Fruit fly (Drosophila melanogaster): ENCODE results near the gene ninaC.
A peak's percentile ranks its signal among the peaks of the same experiment; 100 is the strongest.

ninaC gene

dm6 chr2L:7377402-7377801, at the start of gene ninaC:
Gene ninaC (plus strand): TSS chr2L:7377702.
- TF ChIP-seq CG8478 (optimal IDR thresholded peaks at IDR 0.05): no peak
- no peak for TF ChIP-seq CTCF (optimal IDR thresholded peaks at IDR 0.05)

DNA sequence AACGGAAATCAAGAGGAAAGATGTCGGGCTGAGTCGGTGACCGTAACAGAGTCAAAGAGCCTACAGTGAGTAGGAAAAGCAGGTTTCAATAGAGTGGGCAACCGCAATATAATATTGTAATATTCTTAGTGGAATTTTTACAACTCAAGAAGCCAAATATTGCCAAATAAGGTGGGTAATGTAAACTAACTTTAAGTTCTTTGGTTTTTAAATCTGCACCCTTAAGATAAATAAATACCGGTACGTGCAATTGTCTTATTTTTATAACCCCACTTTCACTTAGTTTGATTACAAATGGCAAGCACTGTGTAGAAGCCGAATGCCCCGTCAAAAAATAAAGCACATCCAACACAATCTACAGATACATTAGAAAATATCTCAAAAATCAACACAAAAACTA, 44.7 kb upstream of the ninaC start:
- TF ChIP-seq CG8478 (optimal IDR thresholded peaks at IDR 0.05): no peak
- TF ChIP-seq CTCF (optimal IDR thresholded peaks at IDR 0.05): no peak

dm6 chr2L:7333184-7334025, 44.1 kb upstream of the ninaC start, which contains the start of gene Wnt6:
Gene Wnt6 (plus strand): TSS chr2L:7333714.
- TF ChIP-seq CG8478 (optimal IDR thresholded peaks at IDR 0.05): no peak
- TF ChIP-seq CTCF (optimal IDR thresholded peaks at IDR 0.05): no peak

DNA sequence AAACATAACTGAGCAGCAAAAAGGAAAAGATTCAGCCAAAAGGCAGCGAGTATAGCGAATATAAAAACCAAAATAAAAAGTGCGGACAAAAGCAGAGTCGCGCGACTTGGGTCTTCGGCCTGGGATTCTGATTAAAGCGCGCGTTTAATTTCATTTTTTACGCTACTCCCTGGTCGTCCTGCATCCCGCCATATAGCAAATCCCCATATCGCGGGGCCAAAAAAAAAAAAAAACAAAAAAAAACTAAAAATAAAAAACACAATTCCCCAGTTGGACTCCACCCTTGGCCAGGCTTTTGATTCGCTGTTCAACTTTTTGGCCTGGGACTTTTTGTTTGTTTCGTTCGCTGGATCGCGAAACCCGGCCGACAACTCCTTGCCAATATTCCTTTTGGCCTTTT, 43.3 kb upstream of the ninaC start:
- TF ChIP-seq CG8478 (optimal IDR thresholded peaks at IDR 0.05) (no peak), CTCF (optimal IDR thresholded peaks at IDR 0.05) (no peak)

- TF ChIP-seq CTCF (optimal IDR thresholded peaks at IDR 0.05): no peak
- no peak for TF ChIP-seq CG8478 (optimal IDR thresholded peaks at IDR 0.05)
Measured at dm6 chr2L:7339392-7340014, 38.0 kb upstream of the ninaC start.

DNA sequence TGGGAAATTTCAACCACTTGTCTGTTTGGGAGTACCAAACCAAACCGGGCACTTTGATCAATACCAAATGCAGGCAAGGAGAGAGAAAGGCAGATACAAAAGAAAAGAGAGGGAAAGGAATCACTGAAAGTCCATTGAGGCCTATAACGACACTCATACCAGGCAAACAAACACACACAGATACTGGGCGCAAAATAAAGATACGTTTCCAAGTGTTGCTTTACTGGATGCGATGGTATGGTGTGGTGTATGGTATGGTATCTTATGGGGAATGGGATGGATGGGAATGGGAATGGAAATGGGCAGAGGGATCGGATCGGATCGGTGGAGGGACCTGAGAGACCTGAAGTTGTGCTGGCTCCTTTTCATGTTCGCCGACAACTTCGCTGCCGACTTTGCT, 37.4 kb upstream of the ninaC start:
- TF ChIP-seq CG8478 (optimal IDR thresholded peaks at IDR 0.05) (no peak), CTCF (optimal IDR thresholded peaks at IDR 0.05) (no peak)

DNA sequence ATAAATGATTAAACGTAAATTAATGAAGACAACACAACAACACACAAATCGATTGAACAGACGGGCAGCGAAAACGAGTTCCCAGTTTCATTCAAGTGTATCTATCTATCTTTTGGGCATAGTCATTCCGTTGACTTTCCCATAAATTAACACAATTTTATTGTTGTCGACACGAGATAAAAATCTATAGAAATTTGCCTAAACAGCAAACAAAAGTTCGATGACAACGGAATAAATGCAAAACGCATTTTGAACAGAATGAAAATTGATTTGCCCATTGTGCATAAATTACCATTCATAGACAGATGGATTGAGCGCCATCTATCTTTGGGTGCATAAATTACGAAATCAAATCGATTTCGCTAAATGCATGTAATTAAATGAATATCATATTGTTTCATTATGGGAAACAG, 24.7 kb upstream of the ninaC start:
- peak; percentile 69 to 74 for TF ChIP-seq CTCF (optimal IDR thresholded peaks at IDR 0.05)
- TF ChIP-seq CG8478 (optimal IDR thresholded peaks at IDR 0.05): no peak

dm6 chr2L:7358008-7358582, 19.4 kb upstream of the ninaC start:
- no peak for TF ChIP-seq CTCF (optimal IDR thresholded peaks at IDR 0.05)
- no peak for TF ChIP-seq CG8478 (optimal IDR thresholded peaks at IDR 0.05)

- TF ChIP-seq CTCF (optimal IDR thresholded peaks at IDR 0.05) (no peak), CG8478 (optimal IDR thresholded peaks at IDR 0.05) (no peak)
Measured at dm6 chr2L:7358788-7359187, 18.7 kb upstream of the ninaC start.

dm6 chr2L:7363079-7363478, 14.4 kb upstream of the ninaC start, which contains the start of gene Wnt10:
Gene Wnt10 (plus strand): TSS chr2L:7363379.
- TF ChIP-seq CG8478 (optimal IDR thresholded peaks at IDR 0.05): no peak
- TF ChIP-seq CTCF (optimal IDR thresholded peaks at IDR 0.05): no peak

dm6 chr2L:7376157-7376556, 1.3 kb upstream of the ninaC start:
- TF ChIP-seq CG8478 (optimal IDR thresholded peaks at IDR 0.05) (no peak), CTCF (optimal IDR thresholded peaks at IDR 0.05) (no peak)

dm6 chr2L:7386555-7387420, 9.3 kb downstream of the ninaC start:
- TF ChIP-seq CTCF (optimal IDR thresholded peaks at IDR 0.05) (no peak), CG8478 (optimal IDR thresholded peaks at IDR 0.05) (no peak)

DNA sequence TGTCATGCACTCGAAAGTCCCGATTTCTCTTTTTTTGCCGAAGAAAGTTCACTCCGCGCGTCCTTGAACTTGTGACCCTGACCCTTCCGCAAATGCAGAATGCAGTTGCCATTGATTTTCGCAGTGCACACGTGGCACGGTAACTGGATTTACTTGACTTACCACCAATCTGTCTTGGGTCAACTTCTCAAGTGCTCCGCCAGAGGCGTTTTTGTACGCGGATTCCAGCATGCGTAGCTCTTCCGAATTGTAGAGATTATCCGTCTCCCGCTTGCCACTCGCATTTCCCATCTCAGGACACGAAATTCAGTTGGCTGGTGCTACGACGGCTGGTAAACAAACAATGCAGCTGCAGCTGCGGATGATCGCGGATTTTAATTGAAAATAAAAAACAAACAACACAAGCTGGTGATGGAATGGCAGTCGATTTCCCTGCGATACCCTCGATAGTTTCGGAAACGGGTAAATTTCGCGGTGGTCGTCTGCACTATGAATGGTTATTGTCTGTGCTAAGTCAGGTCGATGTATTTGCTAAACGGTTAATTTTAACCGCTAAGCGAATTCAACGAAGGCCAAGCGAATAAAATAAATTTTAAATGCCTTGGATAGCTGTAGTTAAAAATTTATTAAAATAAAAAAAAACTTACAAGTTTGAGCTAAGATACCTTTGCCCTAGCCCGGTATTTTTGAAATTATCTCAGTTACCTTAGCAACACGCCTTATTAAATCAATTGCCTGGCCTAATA, 10.5 kb downstream of the ninaC start, which contains the start of the genes CG5149 and gudu:
Gene CG5149, minus strand, starts transcription at position 441 of the 746 bp plus-strand sequence.
Gene gudu, plus strand, starts transcription at position 696 of the 746 bp plus-strand sequence.
- TF ChIP-seq CG8478 (optimal IDR thresholded peaks at IDR 0.05) (no peak), CTCF (optimal IDR thresholded peaks at IDR 0.05) (peak; percentile 80 to 81)

DNA sequence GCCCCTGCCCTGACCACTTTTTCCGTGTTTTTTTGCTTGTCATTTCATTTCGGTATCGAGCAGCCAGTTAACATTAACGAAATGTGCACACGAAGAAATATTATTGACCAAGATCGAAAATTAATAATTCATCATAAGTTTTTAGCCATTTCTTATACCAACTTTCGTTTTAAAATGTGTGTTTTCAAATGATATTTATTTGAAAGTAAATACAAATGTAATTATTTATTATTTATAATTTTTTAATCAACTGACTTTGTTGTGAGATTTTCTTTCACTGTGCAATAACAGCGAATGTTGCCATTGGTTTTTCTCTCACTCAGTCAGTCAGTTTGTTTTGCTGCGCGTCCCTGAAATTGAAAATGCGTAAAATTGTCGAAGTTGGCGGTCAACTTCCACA, 18.3 kb downstream of the ninaC start:
- TF ChIP-seq CTCF (optimal IDR thresholded peaks at IDR 0.05) (no peak), CG8478 (optimal IDR thresholded peaks at IDR 0.05) (no peak)
